Fruit fly (Drosophila melanogaster) whole organism, wandering third instar larva: ENCODE results near the gene CG12078.

ENCODE experiments used
- fru ChIP-seq: fragments of 200-800 bp; sonication (Bioruptor generic); optimal IDR thresholded peaks from 3 replicates; lab custom pipeline; 2016; ENCODE audit warnings: missing biosample characterization, mild to moderate bottlenecking, missing genetic modification characterization
- psq ChIP-seq: fragments of 200-800 bp; sonication (Bioruptor generic); optimal IDR thresholded peaks from 3 replicates; lab custom pipeline; 2017; ENCODE audit warnings: missing biosample characterization, mild to moderate bottlenecking, missing genetic modification characterization, moderate library complexity

DNA sequence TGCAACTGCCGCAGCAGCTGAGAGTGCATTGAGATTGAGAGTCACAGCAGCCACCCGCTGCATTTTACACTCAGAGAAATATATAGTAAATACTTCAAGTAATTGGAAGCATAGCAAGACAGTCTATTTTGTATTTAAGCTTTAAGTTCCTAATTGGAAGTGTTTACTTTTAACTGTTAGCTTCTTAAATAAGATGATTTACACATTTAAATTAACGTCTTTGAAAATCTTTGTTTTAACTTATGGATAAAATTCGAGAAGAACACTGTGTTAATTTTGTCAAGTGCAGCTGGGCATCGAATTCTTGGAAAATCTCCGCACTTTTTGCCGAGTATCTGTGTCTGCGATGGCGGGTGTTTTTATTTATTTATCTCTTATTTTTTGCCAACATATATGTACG lies 15.6 kb upstream of the CG12078 start:
- peak; percentile 56 for TF ChIP-seq fru (GFP tag; lab: Kevin White, UChicago)
- TF ChIP-seq psq: peak; percentile 51
